Worm (Caenorhabditis elegans) whole organism, L3 larva: ENCODE results near the gene igdb-1.

Source experiments
- R02D3.7 ChIP-seq: fragments of 150-350 bp; optimal IDR thresholded peaks from 2 replicates; lab custom pipeline; 2014; ENCODE audit warnings: missing biosample characterization, missing genetic modification characterization
- egl-27 ChIP-seq: sonication (generic microtip); optimal IDR thresholded peaks from 4 replicates; lab custom pipeline; 2017; ENCODE audit warnings: missing biosample characterization, missing genetic modification reagents, missing genetic modification characterization
- unc-62 ChIP-seq: fragments of 150-350 bp; sonication (generic microtip); optimal IDR thresholded peaks from 4 replicates; lab custom pipeline; 2014; ENCODE audit warnings: missing biosample characterization, missing genetic modification reagents, missing genetic modification characterization

DNA sequence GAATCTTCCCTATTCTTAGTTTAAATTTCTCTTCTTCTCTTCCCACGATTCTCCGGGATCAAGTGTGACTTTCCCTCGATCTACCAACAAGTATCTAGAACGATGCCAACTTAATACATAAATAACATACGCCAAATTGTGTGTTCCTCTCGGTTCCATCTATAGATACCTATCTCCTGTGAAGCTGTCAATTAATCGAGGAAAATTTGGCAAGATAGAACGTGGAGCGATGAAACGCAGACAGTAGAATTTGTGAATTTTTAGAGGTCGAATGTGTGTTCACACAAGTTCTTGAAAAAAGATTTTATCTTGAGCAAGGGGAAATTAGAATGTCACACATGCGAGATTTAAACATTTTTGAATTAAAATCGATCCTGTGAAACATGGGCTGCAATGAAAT is 52.7 kb downstream of the igdb-1 start:
- no peak for TF ChIP-seq R02D3.7 (tag; lab: Kevin White, UChicago)
- no peak for TF ChIP-seq unc-62
- TF ChIP-seq egl-27 (tag; lab: Kevin White, UChicago): no peak
